Worm (Caenorhabditis elegans) whole organism, midembryonic: Measurements from ENCODE around the gene ZC412.5.

Experiments
- flt-1 ChIP-seq: fragments of 200-800 bp; sonication (Bioruptor generic); IDR thresholded peaks from 2 replicates; pipeline ENCODE4 v1.3.6; 2022; ENCODE audit warnings: missing genetic modification characterization, missing compliant biosample characterization
- med-1 ChIP-seq: sonication (generic microtip); optimal IDR thresholded peaks from 2 replicates; lab custom pipeline; 2017; ENCODE audit warnings: missing genetic modification characterization, mild to moderate bottlenecking, missing compliant biosample characterization, antibody characterized with exemption, missing genetic modification reagents; ENCODE audit not compliant: insufficient read depth
- ref-1 ChIP-seq: fragments of 200-800 bp; sonication (Bioruptor generic); conservative IDR thresholded peaks from 2 replicates; pipeline ENCODE4 v1.3.6; 2022; ENCODE audit warnings: missing genetic modification reagents, missing genetic modification characterization, missing compliant biosample characterization
- tab-1 ChIP-seq: fragments of 200-800 bp; sonication (Bioruptor generic); IDR thresholded peaks from 2 replicates; pipeline ENCODE4 v1.3.6; 2022; ENCODE audit warnings: missing genetic modification characterization, missing compliant biosample characterization
- ztf-23 ChIP-seq: fragments of 200-800 bp; sonication (Bioruptor generic); IDR thresholded peaks from 2 replicates; pipeline ENCODE4 v1.3.6; 2022; ENCODE audit warnings: missing genetic modification reagents, missing genetic modification characterization, missing compliant biosample characterization
- ztf-29 ChIP-seq: fragments of 200-800 bp; sonication (Bioruptor generic); IDR thresholded peaks from 2 replicates; pipeline ENCODE4 v1.3.6; 2022; ENCODE audit warnings: missing genetic modification reagents, missing genetic modification characterization, missing compliant biosample characterization

DNA sequence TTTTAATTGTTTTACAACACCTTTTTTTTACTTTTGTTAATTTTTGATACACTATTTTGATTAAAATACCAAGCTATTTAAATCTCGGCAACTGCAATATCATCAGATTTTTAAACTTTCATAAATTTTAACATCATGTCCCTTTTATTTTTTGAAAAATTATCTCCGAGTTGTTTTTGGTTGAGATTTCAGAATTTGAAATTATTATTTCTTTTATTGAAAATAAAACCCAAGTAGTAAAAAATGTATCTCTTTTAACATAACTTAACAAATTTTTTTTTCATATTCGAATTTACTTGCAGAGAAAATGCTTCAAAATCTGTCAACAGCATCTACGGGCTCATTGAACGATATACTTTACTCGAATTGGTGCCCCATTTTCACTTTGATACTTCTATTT, 40.3 kb upstream of the ZC412.5 start, which contains the start of gene H12D21.11:
- TF ChIP-seq flt-1, result no peak
- no peak for TF ChIP-seq ref-1 (GFP tag; lab: Robert Waterston, UW)
- no peak for TF ChIP-seq ztf-23 (GFP tag; lab: Robert Waterston, UW)
- TF ChIP-seq tab-1 (GFP tag; lab: Robert Waterston, UW), result no peak
- TF ChIP-seq med-1 (GFP tag; lab: Kevin White, UChicago), result no peak
- TF ChIP-seq ztf-29 (GFP tag; lab: Robert Waterston, UW), result no peak
